Worm (Caenorhabditis elegans): ENCODE data around the gene her-1.

ce11 chrV:9690099-9690572 lies 6.7 kb upstream of the her-1 start, which contains the start of gene rbx-1:
- no peak for TF ChIP-seq F13H6.1 (tag; optimal IDR thresholded peaks at IDR 0.05)
- TF ChIP-seq sdc-2 (tag; optimal IDR thresholded peaks at IDR 0.05), result no peak
- TF ChIP-seq pqm-1 (tag; optimal IDR thresholded peaks at IDR 0.05), result no peak
- TF ChIP-seq odd-2 (tag; optimal IDR thresholded peaks at IDR 0.05), result no peak
- TF ChIP-seq mec-3 (tag; optimal IDR thresholded peaks at IDR 0.05; ENCODE audit: borderline replicate concordance), result no peak
- TF ChIP-seq tbx-2 (tag; optimal IDR thresholded peaks at IDR 0.05), result no peak
- no peak for TF ChIP-seq pha-2 (tag; optimal IDR thresholded peaks at IDR 0.05)
- no peak for TF ChIP-seq ets-4 (tag; optimal IDR thresholded peaks at IDR 0.05)
- TF ChIP-seq ama-1 (optimal IDR thresholded peaks at IDR 0.05), result no peak
- TF ChIP-seq sox-2 (GFP tag; IDR thresholded peaks at IDR 0.05), result no peak
- TF ChIP-seq ceh-22 (tag; optimal IDR thresholded peaks at IDR 0.05), result no peak
